Fruit fly (Drosophila melanogaster) whole organism, embryonic: Measurements from ENCODE around the gene pbl.

ENCODE experiments used
- C15 ChIP-seq: fragments of 200-800 bp; sonication (Bioruptor generic); IDR thresholded peaks from 3 replicates; pipeline ENCODE4 v1.3.6; 2022; ENCODE audit warnings: missing biosample characterization, missing genetic modification characterization
- CG10979 ChIP-seq: fragments of 200-800 bp; sonication (Bioruptor generic); optimal IDR thresholded peaks from 2 replicates; lab custom pipeline; 2018; ENCODE audit warnings: missing biosample characterization, mild to moderate bottlenecking, missing genetic modification characterization, moderate library complexity
- CG11247 ChIP-seq: fragments of 200-800 bp; sonication (Bioruptor generic); IDR thresholded peaks from 2 replicates; pipeline ENCODE4 v1.3.6; 2022; ENCODE audit warnings: missing biosample characterization, missing genetic modification characterization
- CG12071 ChIP-seq: fragments of 200-800 bp; sonication (Bioruptor generic); optimal IDR thresholded peaks from 3 replicates; lab custom pipeline; 2018; ENCODE audit warnings: missing biosample characterization, mild to moderate bottlenecking, missing genetic modification characterization
- CG12942 ChIP-seq: fragments of 200-800 bp; sonication (Bioruptor generic); optimal IDR thresholded peaks from 3 replicates; lab custom pipeline; 2016; ENCODE audit warnings: missing biosample characterization, missing genetic modification characterization
- CG13287 ChIP-seq: fragments of 200-800 bp; sonication (Bioruptor generic); IDR thresholded peaks from 2 replicates; pipeline ENCODE4 v1.3.6; 2022; ENCODE audit warnings: missing biosample characterization, missing genetic modification characterization; ENCODE audit not compliant: partially characterized antibody
- CG13424 ChIP-seq: fragments of 200-800 bp; sonication (Bioruptor generic); optimal IDR thresholded peaks from 2 replicates; lab custom pipeline; 2019; ENCODE audit warnings: missing biosample characterization, mild to moderate bottlenecking, missing genetic modification characterization, moderate library complexity
- CG17359 ChIP-seq: fragments of 200-800 bp; sonication (Bioruptor generic); optimal IDR thresholded peaks from 3 replicates; lab custom pipeline; 2018; ENCODE audit warnings: missing biosample characterization, mild to moderate bottlenecking, missing genetic modification characterization, moderate library complexity
- CG17385 ChIP-seq: fragments of 200-800 bp; sonication (Bioruptor generic); optimal IDR thresholded peaks from 3 replicates; lab custom pipeline; 2018; ENCODE audit warnings: missing biosample characterization, mild to moderate bottlenecking, missing genetic modification characterization
- CG17568 ChIP-seq: fragments of 200-800 bp; sonication (Bioruptor generic); optimal IDR thresholded peaks from 2 replicates; lab custom pipeline; 2018; ENCODE audit warnings: missing biosample characterization, mild to moderate bottlenecking, missing genetic modification characterization, moderate library complexity
- CG2129 ChIP-seq: fragments of 200-800 bp; sonication (Bioruptor generic); IDR thresholded peaks from 2 replicates; pipeline ENCODE4 v1.3.6; 2022; ENCODE audit warnings: missing biosample characterization, missing genetic modification characterization; ENCODE audit not compliant: partially characterized antibody
- CG2199 ChIP-seq: fragments of 200-800 bp; sonication (Bioruptor generic); IDR thresholded peaks from 3 replicates; pipeline ENCODE4 v1.3.6; 2022; ENCODE audit warnings: missing biosample characterization, missing genetic modification characterization
- CG3407 ChIP-seq: fragments of 200-800 bp; sonication (Bioruptor generic); optimal IDR thresholded peaks from 2 replicates; lab custom pipeline; 2018; ENCODE audit warnings: missing biosample characterization, mild to moderate bottlenecking, missing genetic modification characterization
- CG4424 ChIP-seq: fragments of 200-800 bp; sonication (Bioruptor generic); optimal IDR thresholded peaks from 3 replicates; lab custom pipeline; 2016; ENCODE audit warnings: missing biosample characterization, missing genetic modification characterization
- CG6765 ChIP-seq: fragments of 200-800 bp; sonication (Bioruptor generic); optimal IDR thresholded peaks from 3 replicates; lab custom pipeline; 2017; ENCODE audit warnings: missing biosample characterization, mild to moderate bottlenecking, missing genetic modification characterization
- CG9797 ChIP-seq: fragments of 200-800 bp; sonication (Bioruptor generic); optimal IDR thresholded peaks from 3 replicates; lab custom pipeline; 2018; ENCODE audit warnings: missing biosample characterization, mild to moderate bottlenecking, missing genetic modification characterization
- CG9876 ChIP-seq: fragments of 200-800 bp; sonication (Bioruptor generic); optimal IDR thresholded peaks from 2 replicates; lab custom pipeline; 2016; ENCODE audit warnings: missing biosample characterization, missing genetic modification characterization
- CrebB ChIP-seq: fragments of 200-800 bp; sonication (Bioruptor generic); optimal IDR thresholded peaks from 3 replicates; lab custom pipeline; 2018; ENCODE audit warnings: missing biosample characterization, mild to moderate bottlenecking, missing genetic modification characterization
- D19A ChIP-seq: fragments of 200-800 bp; optimal IDR thresholded peaks from 3 replicates; lab custom pipeline; 2019; ENCODE audit warnings: missing biosample characterization, mild to moderate bottlenecking, missing genetic modification characterization, moderate library complexity
- Dp ChIP-seq: fragments of 200-800 bp; sonication (Bioruptor generic); optimal IDR thresholded peaks from 2 replicates; lab custom pipeline; 2018; ENCODE audit warnings: missing biosample characterization, mild to moderate bottlenecking, missing genetic modification characterization, moderate library complexity
- Fer3 ChIP-seq: fragments of 200-800 bp; sonication (Bioruptor generic); optimal IDR thresholded peaks from 2 replicates; lab custom pipeline; 2018; ENCODE audit warnings: missing biosample characterization, mild to moderate bottlenecking, missing genetic modification characterization, moderate library complexity
- Hand ChIP-seq: fragments of 200-800 bp; sonication (Bioruptor generic); optimal IDR thresholded peaks from 2 replicates; lab custom pipeline; 2017; ENCODE audit warnings: mild to moderate bottlenecking, missing biosample characterization, missing genetic modification reagents, missing genetic modification characterization
- Hmr ChIP-seq: fragments of 200-800 bp; sonication (Bioruptor generic); optimal IDR thresholded peaks from 3 replicates; lab custom pipeline; 2017; ENCODE audit warnings: mild to moderate bottlenecking, missing biosample characterization, missing genetic modification reagents, missing genetic modification characterization
- Jarid2 ChIP-seq: fragments of 200-800 bp; sonication (Bioruptor generic); optimal IDR thresholded peaks from 3 replicates; lab custom pipeline; 2017; ENCODE audit warnings: mild to moderate bottlenecking, missing biosample characterization, missing genetic modification reagents, missing genetic modification characterization
- Lim3 ChIP-seq: fragments of 200-800 bp; sonication (Bioruptor generic); IDR thresholded peaks from 2 replicates; pipeline ENCODE4 v1.3.6; 2022; ENCODE audit warnings: missing biosample characterization, missing genetic modification characterization
- PHDP ChIP-seq: fragments of 200-800 bp; sonication (Bioruptor generic); optimal IDR thresholded peaks from 3 replicates; lab custom pipeline; 2018; ENCODE audit warnings: missing biosample characterization, mild to moderate bottlenecking, missing genetic modification characterization, moderate library complexity
- Pdp1 ChIP-seq, 2 experiments: fragments of 200-800 bp; sonication (Bioruptor generic); optimal IDR thresholded peaks; 3 replicates each; lab custom pipeline; 2016; ENCODE audit warnings: missing biosample characterization in 2 of 2, missing genetic modification characterization in 2 of 2, mild to moderate bottlenecking in 1 of 2, moderate library complexity in 1 of 2
- Six4 ChIP-seq: fragments of 200-800 bp; sonication (Bioruptor generic); optimal IDR thresholded peaks from 2 replicates; lab custom pipeline; 2016; ENCODE audit warnings: missing biosample characterization, missing genetic modification characterization
- Sry-δ ChIP-seq: fragments of 200-800 bp; sonication (Bioruptor generic); optimal IDR thresholded peaks from 2 replicates; lab custom pipeline; 2016; ENCODE audit warnings: missing biosample characterization, missing genetic modification characterization
- Usf ChIP-seq: fragments of 200-800 bp; sonication (Bioruptor generic); optimal IDR thresholded peaks from 2 replicates; lab custom pipeline; 2017; ENCODE audit warnings: missing genotype, missing biosample characterization, missing genetic modification characterization
- Xbp1 ChIP-seq: fragments of 200-800 bp; sonication (Bioruptor generic); optimal IDR thresholded peaks from 3 replicates; lab custom pipeline; 2016; ENCODE audit warnings: missing biosample characterization, mild to moderate bottlenecking, missing genetic modification characterization
- YL-1 ChIP-seq: fragments of 200-800 bp; sonication (Bioruptor generic); optimal IDR thresholded peaks from 3 replicates; lab custom pipeline; 2017; ENCODE audit warnings: missing biosample characterization, mild to moderate bottlenecking, missing genetic modification characterization
- ci ChIP-seq: fragments of 200-800 bp; sonication (Bioruptor generic); IDR thresholded peaks from 3 replicates; pipeline ENCODE4 v1.3.6; 2022; ENCODE audit warnings: missing biosample characterization, missing genetic modification characterization
- cwo ChIP-seq: fragments of 200-800 bp; sonication (Bioruptor generic); optimal IDR thresholded peaks from 3 replicates; lab custom pipeline; 2017; ENCODE audit warnings: missing biosample characterization, missing genetic modification characterization, mild to moderate bottlenecking, moderate library complexity, missing genetic modification reagents
- dati ChIP-seq: fragments of 200-800 bp; sonication (Bioruptor generic); IDR thresholded peaks from 2 replicates; pipeline ENCODE4 v1.3.6; 2022; ENCODE audit warnings: missing biosample characterization, missing genetic modification characterization
- dmrt11E ChIP-seq: fragments of 200-800 bp; sonication (Bioruptor generic); optimal IDR thresholded peaks from 3 replicates; lab custom pipeline; 2018; ENCODE audit warnings: missing biosample characterization, mild to moderate bottlenecking, missing genetic modification characterization, moderate library complexity
- en ChIP-seq: fragments of 200-800 bp; sonication (Bioruptor generic); optimal IDR thresholded peaks from 2 replicates; lab custom pipeline; 2016; ENCODE audit warnings: missing biosample characterization, missing genetic modification characterization
- exex ChIP-seq: fragments of 200-800 bp; sonication (Bioruptor generic); optimal IDR thresholded peaks from 4 replicates; lab custom pipeline; 2018; ENCODE audit warnings: missing biosample characterization, mild to moderate bottlenecking, missing genetic modification characterization, moderate library complexity
- fru ChIP-seq: fragments of >200 bp; optimal IDR thresholded peaks from 2 replicates; lab custom pipeline; 2017
- gfzf ChIP-seq: fragments of 200-800 bp; sonication (Bioruptor generic); optimal IDR thresholded peaks from 2 replicates; lab custom pipeline; 2016; ENCODE audit warnings: missing biosample characterization, mild to moderate bottlenecking, missing genetic modification characterization, moderate library complexity
- hb ChIP-seq: fragments of 200-800 bp; sonication (Bioruptor generic); IDR thresholded peaks from 3 replicates; pipeline ENCODE4 v1.3.6; 2022; ENCODE audit warnings: missing biosample characterization, missing genetic modification characterization; ENCODE audit not compliant: partially characterized antibody
- phol ChIP-seq: fragments of 200-800 bp; sonication (Bioruptor generic); optimal IDR thresholded peaks from 3 replicates; lab custom pipeline; 2018; ENCODE audit warnings: missing biosample characterization, mild to moderate bottlenecking, missing genetic modification characterization, moderate library complexity
- pum ChIP-seq: fragments of 200-800 bp; sonication (Bioruptor generic); optimal IDR thresholded peaks from 2 replicates; lab custom pipeline; 2016; ENCODE audit warnings: missing biosample characterization, missing genetic modification characterization
- repo ChIP-seq: fragments of 200-800 bp; sonication (Bioruptor generic); optimal IDR thresholded peaks from 2 replicates; lab custom pipeline; 2016; ENCODE audit warnings: missing biosample characterization, missing genetic modification characterization
- sd ChIP-seq: fragments of 200-800 bp; sonication (Bioruptor generic); optimal IDR thresholded peaks from 3 replicates; lab custom pipeline; 2018; ENCODE audit warnings: missing biosample characterization, mild to moderate bottlenecking, missing genetic modification characterization, moderate library complexity
- sens-2 ChIP-seq: fragments of 200-800 bp; sonication (Bioruptor generic); IDR thresholded peaks from 2 replicates; pipeline ENCODE4 v1.3.6; 2022; ENCODE audit warnings: missing biosample characterization, missing genetic modification characterization
- sim ChIP-seq: fragments of 200-800 bp; sonication (Bioruptor generic); IDR thresholded peaks from 2 replicates; pipeline ENCODE4 v1.3.6; 2022; ENCODE audit warnings: missing biosample characterization, missing genetic modification characterization
- sqz ChIP-seq: fragments of 200-800 bp; sonication (Bioruptor generic); optimal IDR thresholded peaks from 3 replicates; lab custom pipeline; 2018; ENCODE audit warnings: missing biosample characterization, mild to moderate bottlenecking, missing genetic modification characterization

Gene pbl

dm6 chr3L:7960707-7961695 lies 49.2 kb upstream of the pbl start (continued):
- no peak for TF ChIP-seq CG11247
- TF ChIP-seq ci (GFP tag; lab: Robert Waterston, UW), result 0 out of 3 replicates have a peak, but pooled peaks have one; percentile 22
- TF ChIP-seq hb, result no peak
- TF ChIP-seq CG2129 (GFP tag; lab: Robert Waterston, UW), result no peak
- TF ChIP-seq PHDP, result peak; percentile 46
- TF ChIP-seq CG12942 (GFP tag; lab: Kevin White, UChicago), result no peak
- TF ChIP-seq repo, result peak; percentile 12
- TF ChIP-seq CrebB (tag; lab: Kevin White, UChicago), result no peak
- TF ChIP-seq Fer3, result no peak
- TF ChIP-seq C15, result no peak
- TF ChIP-seq CG13287 (GFP tag; lab: Robert Waterston, UW), result no peak
- peak; percentile 4 for TF ChIP-seq CG17385 (GFP tag; lab: Kevin White, UChicago)
- peak; percentile 100 for TF ChIP-seq exex (tag; lab: Kevin White, UChicago)
- peak; percentile 72; the same call in 1 of the 2 replicates for TF ChIP-seq Lim3 (GFP tag; lab: Robert Waterston, UW)
- peak; percentile 43 for TF ChIP-seq CG12071
- peak; percentile 53 for TF ChIP-seq D19A
- no peak for TF ChIP-seq Xbp1 (GFP tag; lab: Kevin White, UChicago)
- TF ChIP-seq gfzf, result no peak
- TF ChIP-seq CG17359 (tag; lab: Kevin White, UChicago), result peak; percentile 1
- no peak for TF ChIP-seq CG9797 (GFP tag; lab: Kevin White, UChicago)
- TF ChIP-seq CG6765 (GFP tag; lab: Kevin White, UChicago), result no peak
- TF ChIP-seq CG13424 (tag; lab: Kevin White, UChicago), result no peak
- TF ChIP-seq phol (tag; lab: Kevin White, UChicago), result no peak
- TF ChIP-seq CG9876, result no peak
- no peak for TF ChIP-seq Hand (GFP tag; lab: Kevin White, UChicago)
- TF ChIP-seq pum, result no peak
- TF ChIP-seq sqz (GFP tag; lab: Kevin White, UChicago), result peak; percentile 62
- TF ChIP-seq sd (tag; lab: Kevin White, UChicago), result peak; percentile 57
- peak; percentile 51 for TF ChIP-seq CG3407
- no peak for TF ChIP-seq CG4424 (GFP tag; lab: Kevin White, UChicago)
- peak; percentile 36 for TF ChIP-seq dmrt11E (tag; lab: Kevin White, UChicago)
- peak in 1 of 2 experiments; percentile 47 for TF ChIP-seq Pdp1 (GFP tag; optimal IDR thresholded peaks at IDR 0.05; lab: Kevin White, UChicago)
- no peak for TF ChIP-seq Usf (GFP tag; lab: Kevin White, UChicago)
- TF ChIP-seq CG17568 (GFP tag; lab: Kevin White, UChicago), result peak; percentile 19
- no peak for TF ChIP-seq Sry-δ
- TF ChIP-seq en (GFP tag; lab: Kevin White, UChicago), result no peak
- TF ChIP-seq sens-2, result peak; percentile 28; the same call in 1 of the 2 replicates
- TF ChIP-seq YL-1 (GFP tag; lab: Kevin White, UChicago), result peak; percentile 15
- peak; percentile 32 for TF ChIP-seq Hmr
- no peak for TF ChIP-seq Jarid2 (GFP tag; lab: Kevin White, UChicago)
- TF ChIP-seq CG10979 (tag; lab: Kevin White, UChicago), result no peak
- TF ChIP-seq Six4, result no peak
- TF ChIP-seq dati, result peak; percentile 10; the same call in 1 of the 2 replicates
- no peak for TF ChIP-seq Dp (GFP tag; lab: Kevin White, UChicago)
- no peak for TF ChIP-seq CG2199 (GFP tag; lab: Robert Waterston, UW)
- 0 out of 2 replicates have a peak, but pooled peaks have one; percentile 45 for TF ChIP-seq sim
- no peak for TF ChIP-seq fru (lab: Kevin White, UChicago)
- TF ChIP-seq cwo, result peak; percentile 26
